Fruit fly (Drosophila melanogaster): ENCODE data around the gene Msp300.

The Msp300 gene

DNA sequence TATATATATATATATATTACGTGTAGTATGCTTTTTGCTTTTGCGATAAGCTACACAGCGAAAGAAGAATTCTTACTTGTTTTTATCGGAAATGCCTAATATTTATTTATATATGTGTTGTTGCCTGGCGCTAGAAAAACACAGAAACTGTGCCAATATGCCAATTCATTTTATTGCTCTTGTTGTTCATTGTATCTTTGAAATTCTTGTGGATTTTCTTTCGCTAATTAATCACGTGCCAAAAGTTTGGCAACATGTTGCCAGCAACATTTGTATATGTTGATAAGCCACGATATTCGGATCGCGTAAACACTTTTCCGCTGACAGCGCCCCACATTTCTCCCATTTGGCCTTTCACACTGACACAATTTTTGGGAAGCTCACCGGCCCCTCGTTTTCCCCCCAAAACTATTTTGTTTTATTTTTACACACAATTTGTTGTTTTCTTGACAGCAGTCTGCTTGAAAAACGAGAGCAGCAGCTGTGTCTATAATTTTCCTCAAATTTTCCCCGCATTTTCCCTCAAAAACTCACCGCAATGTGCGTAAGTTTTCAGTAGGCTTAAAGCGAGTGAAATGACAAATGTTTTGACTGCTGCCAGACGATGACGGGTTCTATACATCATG, 49.1 kb downstream of the Msp300 start:
- TF ChIP-seq CTCF (optimal IDR thresholded peaks at IDR 0.05) (no peak), CG8478 (optimal IDR thresholded peaks at IDR 0.05) (no peak)

DNA sequence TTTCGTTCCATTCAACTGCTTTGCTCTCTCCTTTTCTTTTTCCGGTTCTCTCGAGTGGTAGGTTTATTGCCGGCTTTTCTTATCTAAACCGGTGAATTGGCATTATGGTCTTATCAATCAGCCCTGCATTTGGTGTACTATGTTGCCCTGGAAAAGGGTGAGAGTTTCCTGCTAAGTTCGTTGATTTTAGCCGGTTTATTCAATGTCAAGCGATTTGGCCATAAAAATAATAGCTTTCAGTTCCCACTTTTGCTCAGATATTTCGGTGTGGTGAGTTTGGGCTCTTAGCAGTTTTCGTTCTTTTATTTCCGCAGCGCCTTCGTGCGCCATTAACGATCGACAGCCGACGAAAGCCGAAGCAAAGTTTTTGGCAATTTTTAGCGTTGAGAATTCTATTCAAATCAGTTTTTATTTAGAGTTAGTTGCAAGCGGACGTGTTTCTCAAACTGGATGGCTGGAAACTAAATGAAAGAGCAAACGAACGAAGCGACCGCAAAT, 50.7 kb downstream of the Msp300 start:
- no peak for TF ChIP-seq CTCF (optimal IDR thresholded peaks at IDR 0.05)
- TF ChIP-seq CG8478 (optimal IDR thresholded peaks at IDR 0.05) = no peak

DNA sequence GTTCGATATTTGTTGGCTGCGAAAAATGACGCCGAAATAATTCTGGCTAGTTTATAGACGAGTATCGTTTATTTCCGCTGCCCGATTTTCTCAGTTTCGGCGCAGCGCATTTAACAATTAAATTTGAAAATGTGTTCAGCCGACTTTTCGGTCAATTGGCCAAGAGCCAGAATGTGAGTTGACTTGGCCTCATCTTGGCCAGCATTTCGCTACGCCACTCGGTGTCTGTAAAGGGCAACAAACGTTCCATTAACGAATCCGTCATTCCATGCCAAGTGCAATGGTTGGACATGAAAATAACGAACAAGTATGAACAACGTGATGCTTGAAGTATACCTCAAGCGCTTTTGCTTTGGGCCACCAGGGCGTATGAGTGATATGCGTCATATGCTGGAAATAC, 52.4 kb downstream of the Msp300 start:
- no peak for TF ChIP-seq CTCF (optimal IDR thresholded peaks at IDR 0.05)

DNA sequence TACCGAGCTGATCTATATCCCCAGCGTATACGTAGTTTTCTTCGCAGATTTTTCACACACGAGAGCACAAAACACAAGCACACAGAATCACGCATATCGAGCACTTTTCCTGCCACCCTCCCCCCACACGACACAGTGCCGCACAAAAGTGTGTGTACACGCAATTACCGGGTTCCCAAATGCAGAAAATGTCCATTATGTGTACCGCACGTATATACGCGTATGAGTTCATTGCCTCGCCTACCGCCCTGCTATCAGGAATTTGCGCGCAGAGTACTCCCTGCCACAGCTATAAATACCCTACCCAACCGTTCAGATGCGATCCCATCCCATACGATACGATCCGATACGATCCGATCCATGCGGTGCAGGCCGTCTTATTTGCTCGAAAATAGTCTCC, 85.9 kb downstream of the Msp300 start:
- TF ChIP-seq CTCF (optimal IDR thresholded peaks at IDR 0.05) = no peak
- no peak for TF ChIP-seq CG8478 (optimal IDR thresholded peaks at IDR 0.05)

DNA sequence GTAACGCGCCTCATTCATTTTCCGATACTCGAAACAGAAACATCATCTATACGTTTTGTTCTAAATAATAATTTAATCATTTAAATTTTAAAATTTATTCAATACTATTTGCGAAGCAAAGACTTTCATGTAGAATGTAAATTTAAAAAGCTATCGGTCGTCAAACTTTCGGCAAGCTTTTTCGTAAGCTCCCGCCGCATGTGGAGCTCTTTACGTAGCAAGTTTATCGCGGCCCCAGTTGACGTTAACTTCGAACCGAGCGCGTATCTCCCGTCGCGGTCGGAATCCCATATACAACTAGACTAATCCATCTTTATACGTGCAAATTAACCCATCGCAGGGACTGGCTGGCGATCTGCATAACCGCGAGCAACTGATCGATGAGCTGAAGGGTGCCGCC, 95.0 kb downstream of the Msp300 start:
- TF ChIP-seq CTCF (optimal IDR thresholded peaks at IDR 0.05) (no peak), CG8478 (optimal IDR thresholded peaks at IDR 0.05) (no peak)

DNA sequence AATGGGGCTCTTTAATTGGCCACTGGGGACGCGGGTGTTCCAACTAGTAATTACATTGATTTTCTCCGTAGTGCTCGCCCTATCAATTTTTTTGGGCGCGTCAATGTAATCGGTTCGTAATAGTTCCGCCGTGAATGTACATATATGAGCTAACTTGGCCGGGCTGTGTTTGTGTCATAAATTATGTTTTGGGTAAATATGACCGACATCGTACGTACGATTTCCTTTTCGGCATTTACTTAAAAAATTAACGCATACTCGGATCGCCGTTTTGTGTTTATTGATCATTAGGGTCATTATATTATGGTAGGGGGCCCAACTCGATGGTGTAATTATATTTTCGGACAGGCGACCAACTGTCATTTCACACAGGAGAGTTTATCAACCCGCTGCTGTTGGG, 96.0 kb downstream of the Msp300 start:
- no peak for TF ChIP-seq CTCF (optimal IDR thresholded peaks at IDR 0.05)
- TF ChIP-seq CG8478 (optimal IDR thresholded peaks at IDR 0.05) = no peak

DNA sequence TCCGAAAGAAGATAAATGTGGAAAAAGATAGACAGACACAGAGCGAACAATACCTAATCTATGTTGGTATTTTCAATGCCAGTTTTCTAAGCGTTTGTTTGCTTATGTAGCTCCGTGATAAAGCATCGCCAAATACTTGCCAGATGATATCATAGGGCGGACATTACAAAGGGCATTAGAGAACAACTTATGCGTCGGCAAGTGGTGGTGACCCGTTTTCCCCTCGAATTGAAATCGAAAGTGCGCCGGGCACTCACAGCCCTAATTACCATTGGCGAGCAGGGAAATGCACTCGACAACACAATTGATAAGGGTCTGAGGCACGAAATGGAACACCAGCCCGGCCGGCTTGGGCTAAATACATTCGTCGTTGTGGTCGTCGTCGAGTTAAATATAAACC, 96.5 kb downstream of the Msp300 start:
- TF ChIP-seq CG8478 (optimal IDR thresholded peaks at IDR 0.05) = no peak
- TF ChIP-seq CTCF (optimal IDR thresholded peaks at IDR 0.05) = no peak

DNA sequence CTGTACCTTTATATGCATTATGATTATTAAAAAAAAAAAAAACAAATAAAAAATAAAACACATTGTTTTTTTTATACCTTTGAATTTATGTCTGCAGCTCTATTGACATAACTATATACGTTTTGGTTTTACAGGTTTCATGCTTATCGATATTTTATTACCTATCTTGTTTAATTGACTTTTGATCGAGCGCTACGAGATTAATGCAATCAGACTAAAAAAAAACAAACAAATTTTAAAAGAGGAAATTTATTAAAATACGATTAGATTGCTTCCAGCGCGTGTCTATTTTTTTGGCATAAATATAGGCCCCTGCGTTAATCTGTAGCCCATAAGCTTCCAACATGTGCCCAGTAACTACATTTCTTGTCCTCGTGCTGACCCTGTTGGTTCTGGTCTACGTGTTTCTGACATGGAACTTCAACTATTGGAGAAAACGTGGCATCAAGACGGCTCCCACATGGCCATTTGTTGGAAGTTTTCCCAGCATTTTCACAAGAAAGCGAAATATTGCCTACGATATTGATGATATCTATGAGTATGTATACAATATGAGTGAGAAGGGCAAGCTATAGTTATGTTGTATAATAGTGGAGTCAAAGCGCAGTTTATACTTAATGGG, 106.4 kb downstream of the Msp300 start, which contains the start of gene Cyp28d2:
Gene Cyp28d2 (plus strand): TSS at position 304 of the 622 bp plus-strand sequence.
- TF ChIP-seq CTCF (optimal IDR thresholded peaks at IDR 0.05) = no peak
- no peak for TF ChIP-seq CG8478 (optimal IDR thresholded peaks at IDR 0.05)

DNA sequence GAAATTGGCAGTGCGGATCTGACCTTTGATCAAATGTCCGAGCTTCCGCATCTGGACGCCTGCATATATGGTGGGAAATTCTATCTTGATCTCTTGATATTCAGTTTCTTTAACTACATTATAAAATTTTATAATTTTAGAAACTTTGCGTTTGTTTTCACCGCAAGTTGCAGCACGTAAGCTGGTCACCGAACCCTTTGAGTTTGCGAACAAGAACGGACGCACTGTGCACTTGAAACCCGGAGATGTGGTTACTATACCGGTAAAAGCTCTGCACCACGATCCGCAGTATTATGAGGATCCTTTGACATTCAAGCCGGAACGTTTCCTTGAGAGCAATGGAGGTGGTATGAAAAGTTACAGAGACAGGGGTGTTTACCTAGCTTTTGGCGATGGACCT, 107.9 kb downstream of the Msp300 start:
- TF ChIP-seq CG8478 (optimal IDR thresholded peaks at IDR 0.05) (no peak), CTCF (optimal IDR thresholded peaks at IDR 0.05) (no peak)

DNA sequence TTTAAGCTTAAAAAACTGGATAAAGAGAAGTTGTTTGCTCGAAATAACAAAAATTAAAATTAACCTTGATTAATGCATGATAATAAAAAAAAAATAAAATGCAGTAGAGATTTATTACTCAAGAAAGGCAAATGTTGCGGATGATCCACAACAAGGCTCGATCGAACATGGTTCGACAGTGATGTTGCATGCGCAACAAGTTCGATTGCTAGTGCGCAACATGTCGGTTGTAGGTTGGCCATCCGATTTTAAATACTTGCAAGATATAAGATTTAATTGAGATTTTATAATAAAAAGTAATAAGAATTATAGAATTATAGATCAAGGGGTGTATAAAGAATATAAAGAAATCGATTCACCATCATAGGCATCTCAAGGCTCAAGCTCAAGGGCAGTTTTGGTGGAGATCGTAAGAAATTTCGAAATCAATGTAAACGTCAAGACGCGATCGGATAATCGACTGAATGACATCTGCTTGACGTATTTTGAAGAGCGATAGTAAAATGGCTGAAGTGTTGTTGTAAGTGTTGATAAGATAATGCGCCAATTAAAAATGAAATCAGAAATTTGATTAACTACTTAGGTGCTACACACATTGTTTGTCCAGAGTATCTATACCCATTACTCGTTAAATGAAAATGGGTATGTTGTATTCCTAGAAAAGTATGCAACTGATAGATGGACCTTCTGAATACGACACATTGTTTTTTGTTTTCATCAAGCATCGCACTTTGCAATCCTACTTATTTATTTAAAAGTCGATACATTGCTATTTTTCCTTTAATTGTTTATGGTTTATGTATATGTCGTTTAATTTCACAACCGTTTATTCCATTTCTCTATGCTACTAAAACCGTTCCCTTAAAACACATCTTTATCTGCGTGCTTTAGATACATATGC, 108.8 kb downstream of the Msp300 start:
- no peak for TF ChIP-seq CG8478 (optimal IDR thresholded peaks at IDR 0.05)
- TF ChIP-seq CTCF (optimal IDR thresholded peaks at IDR 0.05) = no peak

DNA sequence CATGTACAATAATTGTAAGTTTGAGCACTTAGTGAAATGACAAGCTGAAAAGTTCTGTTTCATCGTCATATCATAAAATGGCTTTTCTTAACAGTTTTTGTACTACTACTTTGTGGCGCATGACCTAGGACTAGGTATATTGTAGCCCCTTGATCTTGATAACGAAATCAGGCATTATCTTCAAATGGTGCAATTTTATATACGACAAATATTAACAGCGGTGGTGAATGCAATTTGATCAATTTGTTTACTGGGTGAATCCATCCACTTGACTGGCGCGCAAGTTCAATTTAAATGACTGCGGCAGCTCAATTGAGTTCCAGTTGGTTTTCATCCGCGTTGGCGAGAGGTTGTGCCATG, 109.4 kb downstream of the Msp300 start, which contains the start of gene Cyp28d1:
Gene Cyp28d1 (plus strand): TSS at position 316 of the 360 bp plus-strand sequence.
- no peak for TF ChIP-seq CG8478 (optimal IDR thresholded peaks at IDR 0.05)
- TF ChIP-seq CTCF (optimal IDR thresholded peaks at IDR 0.05) = no peak

DNA sequence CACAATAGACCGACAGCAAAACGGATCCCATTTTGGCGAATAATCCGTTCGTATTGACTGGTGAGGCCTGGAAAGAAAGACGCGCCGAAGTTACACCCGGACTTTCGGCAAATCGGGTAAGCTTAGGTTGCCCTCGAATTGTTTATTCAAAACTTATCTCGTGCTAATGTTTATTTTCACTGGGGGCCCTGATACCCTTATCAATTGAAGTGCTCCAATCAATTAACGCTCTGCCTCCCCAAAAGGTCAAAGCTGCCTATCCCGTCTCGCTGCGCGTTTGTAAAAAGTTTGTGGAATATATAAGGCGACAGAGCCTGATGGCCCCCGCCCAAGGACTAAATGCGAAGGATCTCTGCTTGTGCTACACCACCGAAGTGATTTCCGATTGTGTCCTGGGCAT, 110.3 kb downstream of the Msp300 start:
- TF ChIP-seq CG8478 (optimal IDR thresholded peaks at IDR 0.05) = no peak
- no peak for TF ChIP-seq CTCF (optimal IDR thresholded peaks at IDR 0.05)

DNA sequence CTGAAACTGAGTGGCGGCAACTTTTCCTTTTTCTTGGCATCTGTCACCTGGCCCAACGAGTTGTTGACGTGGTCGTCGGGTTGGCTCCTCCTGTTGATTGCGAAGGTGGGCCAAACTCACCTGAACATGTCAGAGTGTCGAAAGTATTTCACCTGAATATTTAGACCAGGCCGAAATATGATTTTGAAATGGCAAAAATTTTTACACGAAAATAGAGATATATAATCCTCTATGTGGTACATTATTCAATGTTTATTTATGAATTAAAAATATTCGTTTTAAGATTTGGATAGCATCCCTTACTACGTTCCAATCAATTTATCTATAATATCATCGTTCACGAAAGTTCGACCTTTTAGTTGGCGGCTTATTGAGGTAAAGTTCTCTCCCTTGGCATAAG, 114.3 kb downstream of the Msp300 start, which contains the start of gene CG7742:
Gene CG7742 (minus strand): TSS at position 101 of the 400 bp plus-strand sequence.
- no peak for TF ChIP-seq CG8478 (optimal IDR thresholded peaks at IDR 0.05)
- no peak for TF ChIP-seq CTCF (optimal IDR thresholded peaks at IDR 0.05)

DNA sequence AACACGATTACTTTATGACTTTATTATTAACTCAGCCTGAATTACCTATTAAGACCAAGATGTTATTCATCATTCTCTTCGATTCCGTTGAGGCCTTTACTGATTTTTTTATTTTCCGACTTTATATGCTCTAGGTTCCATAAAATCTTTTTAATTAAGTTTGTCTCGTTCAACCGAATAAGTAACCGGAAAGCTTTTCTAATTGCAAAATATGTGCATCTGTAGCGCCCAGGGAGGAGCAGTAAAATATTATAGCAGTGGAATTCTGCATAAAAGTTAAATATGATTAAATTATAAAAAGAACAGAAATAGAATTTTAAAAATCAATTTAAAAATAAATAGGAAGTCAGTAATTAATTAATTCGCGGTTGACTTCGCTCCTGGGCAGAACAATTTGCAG, 115.8 kb downstream of the Msp300 start, which contains the start of the genes CG14034 and TpnC25D:
Gene CG14034 (minus strand): TSS at position 101 of the 400 bp plus-strand sequence.
Gene TpnC25D (plus strand): TSS at position 260 of the 400 bp plus-strand sequence.
- TF ChIP-seq CTCF (optimal IDR thresholded peaks at IDR 0.05) (no peak), CG8478 (optimal IDR thresholded peaks at IDR 0.05) (no peak)

DNA sequence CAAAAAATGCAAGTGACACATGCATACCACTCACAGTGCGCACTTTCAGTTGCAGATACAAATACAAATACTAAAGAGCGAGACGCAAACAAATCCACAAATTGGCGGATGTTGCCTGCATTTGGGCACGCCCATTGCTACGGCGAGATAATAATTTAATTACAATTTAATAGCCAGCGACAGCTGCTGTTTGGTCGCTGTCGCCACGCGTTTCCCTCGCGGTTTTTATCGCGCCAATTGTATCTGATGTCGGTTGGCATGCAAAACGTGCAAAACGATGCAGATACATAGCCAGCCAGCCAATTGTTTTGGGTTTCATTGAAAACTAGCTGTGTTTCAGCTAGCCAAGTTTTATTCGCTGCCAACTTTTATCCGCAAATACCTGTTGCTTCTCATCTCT, 122.6 kb downstream of the Msp300 start:
- no peak for TF ChIP-seq CTCF (optimal IDR thresholded peaks at IDR 0.05)
- no peak for TF ChIP-seq CG8478 (optimal IDR thresholded peaks at IDR 0.05)

All from S2 (cell line).